Fruit fly (Drosophila melanogaster): ENCODE data around the gene CG11248.
A peak's percentile ranks its signal among the peaks of the same experiment; 100 is the strongest.

Gene CG11248

dm6 chr3L:21652768-21653167 lies 27.1 kb upstream of the CG11248 start (continued):
- peak; percentile 60 for TF ChIP-seq kay (GFP tag; optimal IDR thresholded peaks at IDR 0.05)
- TF ChIP-seq grn (GFP tag; optimal IDR thresholded peaks at IDR 0.05): no peak
- TF ChIP-seq Nf-YB (GFP tag; optimal IDR thresholded peaks at IDR 0.05): no peak
- TF ChIP-seq Ada2b (GFP tag; IDR thresholded peaks at IDR 0.05): peak; percentile 27; the same call in 1 of the 2 replicates
- peak; percentile 43 for TF ChIP-seq CHES-1-like (GFP tag; optimal IDR thresholded peaks at IDR 0.05)
- no peak for TF ChIP-seq CG34376 (GFP tag; optimal IDR thresholded peaks at IDR 0.05)
- peak; percentile 68 for TF ChIP-seq stwl (tag; optimal IDR thresholded peaks at IDR 0.05)
- no peak for TF ChIP-seq Fer1 (GFP tag; optimal IDR thresholded peaks at IDR 0.05)
- peak; percentile 21 for TF ChIP-seq CG8388 (GFP tag; optimal IDR thresholded peaks at IDR 0.05)
- no peak for TF ChIP-seq tll (GFP tag; optimal IDR thresholded peaks at IDR 0.05)
- TF ChIP-seq H2.0 (GFP tag; IDR thresholded peaks at IDR 0.05): peak; percentile 63
- TF ChIP-seq CG10431 (GFP tag; optimal IDR thresholded peaks at IDR 0.05): no peak
- no peak for TF ChIP-seq Spps (tag; optimal IDR thresholded peaks at IDR 0.05)
- TF ChIP-seq unc-4 (GFP tag; IDR thresholded peaks at IDR 0.05; ENCODE audit: partially characterized antibody): no peak
- no peak for TF ChIP-seq luna (GFP tag; optimal IDR thresholded peaks at IDR 0.05)
- TF ChIP-seq MBD-R2 (GFP tag; IDR thresholded peaks at IDR 0.05): peak; percentile 29; the same call in 1 of the 2 replicates
- peak; percentile 78 for TF ChIP-seq CG11085 (GFP tag; IDR thresholded peaks at IDR 0.05)
- TF ChIP-seq BEAF-32 (GFP tag; optimal IDR thresholded peaks at IDR 0.05): no peak
- TF ChIP-seq CG10543 (GFP tag; optimal IDR thresholded peaks at IDR 0.05): no peak
- TF ChIP-seq br (optimal IDR thresholded peaks at IDR 0.05): no peak
- TF ChIP-seq CG1602 (GFP tag; optimal IDR thresholded peaks at IDR 0.05): peak; percentile 82
- TF ChIP-seq CG10462 (GFP tag; optimal IDR thresholded peaks at IDR 0.05): peak; percentile 62
- peak; percentile 96 for TF ChIP-seq CG11456 (GFP tag; IDR thresholded peaks at IDR 0.05)
- no peak for TF ChIP-seq so (GFP tag; IDR thresholded peaks at IDR 0.05)
- peak; percentile 33 for TF ChIP-seq Sry-δ (GFP tag; optimal IDR thresholded peaks at IDR 0.05)
- peak; percentile 78 for TF ChIP-seq CG1603 (tag; optimal IDR thresholded peaks at IDR 0.05)
- peak; percentile 63 for TF ChIP-seq Abd-B (GFP tag; optimal IDR thresholded peaks at IDR 0.05)
- TF ChIP-seq MTF-1 (GFP tag; optimal IDR thresholded peaks at IDR 0.05; ENCODE audit: borderline replicate concordance): peak; percentile 27
- TF ChIP-seq bigmax (GFP tag; optimal IDR thresholded peaks at IDR 0.05): peak; percentile 76
- TF ChIP-seq Doc3 (GFP tag; IDR thresholded peaks at IDR 0.05; ENCODE audit: partially characterized antibody): no peak
- peak; percentile 65 for TF ChIP-seq CG8290 (GFP tag; optimal IDR thresholded peaks at IDR 0.05)
- TF ChIP-seq CG8290 (tag; optimal IDR thresholded peaks at IDR 0.05): peak; percentile 12 to 84
- peak; percentile 76 for TF ChIP-seq gem (tag; optimal IDR thresholded peaks at IDR 0.05)
- TF ChIP-seq CG4360 (GFP tag; IDR thresholded peaks at IDR 0.05): no peak
- TF ChIP-seq CG7987 (GFP tag; optimal IDR thresholded peaks at IDR 0.05): peak; percentile 74
- peak; percentile 67 for TF ChIP-seq CG10267 (tag; optimal IDR thresholded peaks at IDR 0.05)
- peak; percentile 55; the same call in 1 of the 2 replicates for TF ChIP-seq E2f1 (GFP tag; IDR thresholded peaks at IDR 0.05)
- TF ChIP-seq CG33213 (GFP tag; optimal IDR thresholded peaks at IDR 0.05): peak; percentile 77
- TF ChIP-seq HmgD (GFP tag; optimal IDR thresholded peaks at IDR 0.05): peak; percentile 84
- TF ChIP-seq CG14050 (GFP tag; IDR thresholded peaks at IDR 0.05): no peak
- TF ChIP-seq CG8281 (tag; optimal IDR thresholded peaks at IDR 0.05): no peak
- TF ChIP-seq en (GFP tag; optimal IDR thresholded peaks at IDR 0.05): peak; percentile 44

- no peak for TF ChIP-seq CG17912 (GFP tag; optimal IDR thresholded peaks at IDR 0.05)
- TF ChIP-seq Asciz (GFP tag; optimal IDR thresholded peaks at IDR 0.05): no peak
- no peak for TF ChIP-seq toy (GFP tag; IDR thresholded peaks at IDR 0.05)
- TF ChIP-seq TFAM (GFP tag; optimal IDR thresholded peaks at IDR 0.05): no peak
- TF ChIP-seq CG6791 (GFP tag; IDR thresholded peaks at IDR 0.05; ENCODE audit: partially characterized antibody): no peak
- no peak for TF ChIP-seq bcd (GFP tag; optimal IDR thresholded peaks at IDR 0.05)
- no peak for TF ChIP-seq Awh (GFP tag; IDR thresholded peaks at IDR 0.05)
- no peak for TF ChIP-seq CG9797 (GFP tag; optimal IDR thresholded peaks at IDR 0.05)
- no peak for TF ChIP-seq Rx (GFP tag; IDR thresholded peaks at IDR 0.05)
- no peak for TF ChIP-seq Atf3 (GFP tag; optimal IDR thresholded peaks at IDR 0.05)
- TF ChIP-seq Optix (GFP tag; IDR thresholded peaks at IDR 0.05): no peak
- no peak for TF ChIP-seq pnt (GFP tag; optimal IDR thresholded peaks at IDR 0.05)
- TF ChIP-seq CG1602 (GFP tag; optimal IDR thresholded peaks at IDR 0.05): no peak
Observed at dm6 chr3L:21666880-21667279, 13.0 kb upstream of the CG11248 start, which contains the start of gene Cpr78E. Cpr78E (minus strand) TSS chr3L:21666980.
